Worm (Caenorhabditis elegans) whole organism, young adult: Measurements from ENCODE around the gene skih-2.

Experiments
- B0019.2 ChIP-seq: fragments of 200-800 bp; sonication (Bioruptor generic); conservative IDR thresholded peaks from 2 replicates; pipeline ENCODE4 v1.3.6; 2022; ENCODE audit warnings: missing genetic modification reagents, missing genetic modification characterization, missing compliant biosample characterization
- B0261.1 ChIP-seq: sonication (generic microtip); optimal IDR thresholded peaks from 2 replicates; lab custom pipeline; 2016; ENCODE audit warnings: mild to moderate bottlenecking, missing genetic modification characterization, moderate library complexity, missing compliant biosample characterization
- C06A6.2 ChIP-seq: fragments of 200-800 bp; sonication (Bioruptor generic); conservative IDR thresholded peaks from 2 replicates; pipeline ENCODE4 v1.3.6; 2022; ENCODE audit warnings: missing genetic modification characterization, missing compliant biosample characterization
- F39B2.1 ChIP-seq: fragments of 200-800 bp; sonication (Bioruptor generic); IDR thresholded peaks from 2 replicates; pipeline ENCODE4 v1.3.6; 2022; ENCODE audit warnings: missing genetic modification reagents, missing genetic modification characterization, missing compliant biosample characterization
- F49E8.2 ChIP-seq: sonication (generic microtip); optimal IDR thresholded peaks from 3 replicates; lab custom pipeline; 2017; ENCODE audit warnings: missing genetic modification characterization, mild to moderate bottlenecking, missing compliant biosample characterization, antibody characterized with exemption, moderate library complexity; ENCODE audit not compliant: insufficient read depth
- F52B5.7 ChIP-seq: sonication (generic microtip); optimal IDR thresholded peaks from 2 replicates; lab custom pipeline; 2016; ENCODE audit warnings: mild to moderate bottlenecking, missing genetic modification characterization, missing compliant biosample characterization
- F55B11.4 ChIP-seq: sonication (generic microtip); optimal IDR thresholded peaks from 2 replicates; lab custom pipeline; 2016; ENCODE audit warnings: missing compliant biosample characterization, missing genetic modification characterization, borderline replicate concordance; ENCODE audit not compliant: insufficient read depth
- F57A8.1 ChIP-seq: fragments of 200-800 bp; sonication (Bioruptor generic); optimal IDR thresholded peaks from 2 replicates; lab custom pipeline; 2018; ENCODE audit warnings: mild to moderate bottlenecking, missing genetic modification characterization, moderate library complexity, missing compliant biosample characterization
- K11D2.4 ChIP-seq: fragments of 200-800 bp; sonication (Bioruptor generic); IDR thresholded peaks from 2 replicates; pipeline ENCODE4 v1.3.6; 2022; ENCODE audit warnings: missing genetic modification reagents, missing genetic modification characterization, missing compliant biosample characterization
- T26A5.8 ChIP-seq: sonication (generic microtip); optimal IDR thresholded peaks from 2 replicates; lab custom pipeline; 2016; ENCODE audit warnings: missing genetic modification characterization, missing compliant biosample characterization
- Y53G8AR.9 ChIP-seq: fragments of 200-800 bp; sonication (Bioruptor generic); conservative IDR thresholded peaks from 2 replicates; pipeline ENCODE4 v1.3.6; 2022; ENCODE audit warnings: missing genetic modification reagents, missing genetic modification characterization, missing compliant biosample characterization
- Y56A3A.18 ChIP-seq: fragments of 200-800 bp; sonication (Bioruptor generic); IDR thresholded peaks from 2 replicates; pipeline ENCODE4 v1.3.6; 2022; ENCODE audit warnings: missing genetic modification reagents, missing genetic modification characterization, missing compliant biosample characterization
- aptf-2 ChIP-seq: fragments of 200-800 bp; sonication (Bioruptor generic); conservative IDR thresholded peaks from 2 replicates; pipeline ENCODE4 v1.3.6; 2022; ENCODE audit warnings: missing genetic modification reagents, missing genetic modification characterization, missing compliant biosample characterization
- atf-7 ChIP-seq: sonication (generic microtip); optimal IDR thresholded peaks from 2 replicates; lab custom pipeline; 2017; ENCODE audit warnings: mild to moderate bottlenecking, missing genetic modification characterization, missing compliant biosample characterization
- athp-1 ChIP-seq: sonication (generic microtip); optimal IDR thresholded peaks from 2 replicates; lab custom pipeline; 2017; ENCODE audit warnings: mild to moderate bottlenecking, missing genetic modification characterization, missing compliant biosample characterization
- attf-3 ChIP-seq: fragments of 200-800 bp; sonication (Bioruptor generic); conservative IDR thresholded peaks from 2 replicates; pipeline ENCODE4 v1.3.6; 2022; ENCODE audit warnings: missing genetic modification reagents, missing genetic modification characterization, missing compliant biosample characterization
- bed-1 ChIP-seq: fragments of 200-800 bp; sonication (Bioruptor generic); IDR thresholded peaks from 2 replicates; pipeline ENCODE4 v1.3.6; 2022; ENCODE audit warnings: missing genetic modification reagents, missing genetic modification characterization, missing compliant biosample characterization
- bed-2 ChIP-seq: fragments of 200-800 bp; sonication (Bioruptor generic); IDR thresholded peaks from 2 replicates; pipeline ENCODE4 v1.3.6; 2022; ENCODE audit warnings: missing genetic modification reagents, missing genetic modification characterization, missing compliant biosample characterization
- cebp-2 ChIP-seq: fragments of 200-800 bp; sonication (Bioruptor generic); IDR thresholded peaks from 2 replicates; pipeline ENCODE4 v1.3.6; 2022; ENCODE audit warnings: missing genetic modification characterization, missing compliant biosample characterization
- ceh-100 ChIP-seq: fragments of 200-800 bp; sonication (Bioruptor generic); IDR thresholded peaks from 2 replicates; pipeline ENCODE4 v1.3.6; 2022; ENCODE audit warnings: missing genetic modification reagents, missing genetic modification characterization, missing compliant biosample characterization
- ceh-58 ChIP-seq: fragments of 200-800 bp; sonication (Bioruptor generic); IDR thresholded peaks from 2 replicates; pipeline ENCODE4 v1.3.6; 2022; ENCODE audit warnings: missing genetic modification characterization, missing compliant biosample characterization
- ceh-91 ChIP-seq: fragments of 200-800 bp; sonication (Bioruptor generic); IDR thresholded peaks from 2 replicates; pipeline ENCODE4 v1.3.6; 2022; ENCODE audit warnings: missing genetic modification reagents, missing genetic modification characterization, missing compliant biosample characterization
- die-1 ChIP-seq: sonication (generic microtip); optimal IDR thresholded peaks from 2 replicates; lab custom pipeline; 2016; ENCODE audit warnings: missing genotype, mild to moderate bottlenecking, missing genetic modification characterization, missing compliant biosample characterization
- dpl-1 ChIP-seq: fragments of 150-350 bp; optimal IDR thresholded peaks from 2 replicates; lab custom pipeline; 2014; ENCODE audit warnings: missing biosample characterization, missing genetic modification reagents, missing genetic modification characterization
- egl-18 ChIP-seq: fragments of 200-800 bp; sonication (Bioruptor generic); IDR thresholded peaks from 2 replicates; pipeline ENCODE4 v1.3.6; 2022; ENCODE audit warnings: missing genetic modification reagents, missing genetic modification characterization, missing compliant biosample characterization
- egl-44 ChIP-seq: fragments of 200-800 bp; sonication (Bioruptor generic); IDR thresholded peaks from 2 replicates; pipeline ENCODE4 v1.3.6; 2022; ENCODE audit warnings: missing genetic modification reagents, missing genetic modification characterization, missing compliant biosample characterization
- ets-4 ChIP-seq: fragments of 200-800 bp; sonication (Bioruptor generic); optimal IDR thresholded peaks from 2 replicates; lab custom pipeline; 2018; ENCODE audit warnings: mild to moderate bottlenecking, missing genetic modification characterization, missing compliant biosample characterization
- fkh-3 ChIP-seq: sonication (generic microtip); optimal IDR thresholded peaks from 2 replicates; lab custom pipeline; 2016; ENCODE audit warnings: mild to moderate bottlenecking, missing genetic modification characterization, missing compliant biosample characterization
- gei-17 ChIP-seq: fragments of 200-800 bp; sonication (Bioruptor generic); optimal IDR thresholded peaks from 2 replicates; lab custom pipeline; 2018; ENCODE audit warnings: mild to moderate bottlenecking, missing genetic modification characterization, missing compliant biosample characterization
- hlh-12 ChIP-seq: sonication (generic microtip); optimal IDR thresholded peaks from 2 replicates; lab custom pipeline; 2016; ENCODE audit warnings: missing genetic modification characterization, missing compliant biosample characterization
- let-607 ChIP-seq, 2 experiments: fragments of 200-800 bp in 1 of 2; sonication (Bioruptor generic) in 1 of 2; sonication (generic microtip) in 1 of 2; optimal IDR thresholded peaks; 2 replicates each; lab custom pipeline; 2016 to 2018; ENCODE audit warnings: mild to moderate bottlenecking in 2 of 2, missing compliant biosample characterization in 2 of 2, missing genetic modification characterization in 2 of 2, moderate library complexity in 2 of 2, missing genotype in 1 of 2
- lin-26 ChIP-seq: fragments of 200-800 bp; sonication (Bioruptor generic); IDR thresholded peaks from 2 replicates; pipeline ENCODE4 v1.3.6; 2022; ENCODE audit warnings: missing genetic modification reagents, missing genetic modification characterization, missing compliant biosample characterization
- lin-40 ChIP-seq: sonication (generic microtip); optimal IDR thresholded peaks from 2 replicates; lab custom pipeline; 2016; ENCODE audit warnings: missing genetic modification characterization, mild to moderate bottlenecking, missing compliant biosample characterization, missing genotype, missing genetic modification reagents
- lsl-1 ChIP-seq: fragments of 200-800 bp; sonication (Bioruptor generic); optimal IDR thresholded peaks from 2 replicates; lab custom pipeline; 2018; ENCODE audit warnings: mild to moderate bottlenecking, missing genetic modification characterization, moderate library complexity, missing compliant biosample characterization
- madf-3 ChIP-seq: fragments of 200-800 bp; sonication (Bioruptor generic); IDR thresholded peaks from 2 replicates; pipeline ENCODE4 v1.3.6; 2022; ENCODE audit warnings: missing genetic modification reagents, missing genetic modification characterization, missing compliant biosample characterization
- mcd-1 ChIP-seq: fragments of 200-800 bp; sonication (Bioruptor generic); IDR thresholded peaks from 2 replicates; pipeline ENCODE4 v1.3.6; 2022; ENCODE audit warnings: missing genetic modification reagents, missing genetic modification characterization, missing compliant biosample characterization
- mxl-1 ChIP-seq: sonication (generic microtip); optimal IDR thresholded peaks from 2 replicates; lab custom pipeline; 2016; ENCODE audit warnings: missing genetic modification characterization, missing compliant biosample characterization
- nfya-1 ChIP-seq: sonication (generic microtip); optimal IDR thresholded peaks from 2 replicates; lab custom pipeline; 2017; ENCODE audit warnings: antibody characterized with exemption, missing compliant biosample characterization, missing genetic modification characterization, borderline replicate concordance; ENCODE audit not compliant: insufficient read depth
- nhr-90 ChIP-seq: sonication (generic microtip); optimal IDR thresholded peaks from 2 replicates; lab custom pipeline; 2016; ENCODE audit warnings: missing genotype, mild to moderate bottlenecking, missing genetic modification characterization, missing compliant biosample characterization
- pbrm-1 ChIP-seq: fragments of 200-800 bp; sonication (Bioruptor generic); IDR thresholded peaks from 2 replicates; pipeline ENCODE4 v1.3.6; 2022; ENCODE audit warnings: missing genetic modification reagents, missing genetic modification characterization, missing compliant biosample characterization
- snpc-1.3 ChIP-seq: sonication (generic microtip); optimal IDR thresholded peaks from 2 replicates; lab custom pipeline; 2017; ENCODE audit warnings: missing genetic modification characterization, mild to moderate bottlenecking, missing compliant biosample characterization, antibody characterized with exemption, moderate library complexity, missing genotype, missing genetic modification reagents; ENCODE audit not compliant: insufficient read depth
- snpc-4 ChIP-seq, 5 experiments: fragments of 150-350 bp in 1 of 5; sonication (generic microtip) in 4 of 5; optimal IDR thresholded peaks; 2 replicates each; lab custom pipeline; 2014 to 2018; ENCODE audit warnings: missing genetic modification characterization in 5 of 5, missing biosample characterization in 3 of 5, antibody characterized with exemption in 2 of 5, mild to moderate bottlenecking in 2 of 5, missing compliant biosample characterization in 2 of 5, missing genotype in 2 of 5, moderate library complexity in 2 of 5, missing genetic modification reagents in 1 of 5
- tlf-1 ChIP-seq: fragments of 200-800 bp; sonication (Bioruptor generic); optimal IDR thresholded peaks from 2 replicates; lab custom pipeline; 2018; ENCODE audit warnings: mild to moderate bottlenecking, missing genetic modification characterization, missing compliant biosample characterization
- xnd-1 ChIP-seq: sonication (generic microtip); optimal IDR thresholded peaks from 2 replicates; lab custom pipeline; 2016; ENCODE audit warnings: missing genotype, missing genetic modification reagents, missing genetic modification characterization, missing compliant biosample characterization
- zim-3 ChIP-seq: sonication (generic microtip); optimal IDR thresholded peaks from 2 replicates; lab custom pipeline; 2017; ENCODE audit warnings: mild to moderate bottlenecking, missing genetic modification characterization, moderate library complexity, missing compliant biosample characterization
- ztf-25 ChIP-seq: fragments of 200-800 bp; sonication (Bioruptor generic); IDR thresholded peaks from 2 replicates; pipeline ENCODE4 v1.3.6; 2022; ENCODE audit warnings: missing genetic modification reagents, missing genetic modification characterization, missing compliant biosample characterization
- ztf-26 ChIP-seq: sonication (generic microtip); optimal IDR thresholded peaks from 2 replicates; lab custom pipeline; 2017; ENCODE audit warnings: missing genetic modification characterization, missing compliant biosample characterization

skih-2 gene

DNA sequence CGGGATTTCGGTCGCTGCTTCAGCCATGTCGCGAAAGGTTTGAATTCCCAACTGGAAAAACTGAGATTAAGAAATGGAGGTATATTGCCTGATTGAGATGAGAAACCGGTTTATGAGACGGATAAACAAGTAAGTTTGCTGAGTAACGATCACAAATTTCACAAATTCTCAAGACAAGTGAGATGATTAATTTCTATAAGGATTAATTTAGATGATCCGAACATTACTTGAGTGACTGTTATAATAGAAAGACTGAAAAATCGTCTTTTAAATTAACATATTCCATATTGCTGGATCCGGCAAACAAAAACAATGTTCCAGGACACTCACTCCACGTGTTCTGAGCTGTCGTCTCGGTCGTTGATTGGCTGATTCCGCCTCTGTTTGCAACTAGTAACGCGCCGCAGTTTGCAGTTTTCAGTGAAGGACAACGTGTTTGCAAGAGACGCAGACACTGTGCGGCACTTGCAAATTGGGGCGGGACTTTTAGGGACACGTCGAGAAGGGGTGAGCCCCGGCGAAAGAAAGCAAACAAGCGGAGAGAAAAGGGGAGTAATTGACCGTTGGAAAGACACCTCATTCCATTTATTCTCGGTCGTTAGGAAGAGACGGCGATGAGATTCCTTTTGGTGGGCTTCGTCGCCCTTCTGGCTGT is 23.2 kb downstream of the skih-2 start, which contains the start of the genes imp-2 and enpl-1 (continued):
- TF ChIP-seq die-1 (tag; lab: Kevin White, UChicago) = peak; percentile 12
- no peak for TF ChIP-seq ceh-91 (GFP tag; lab: Robert Waterston, UW)
- peak; percentile 37 for TF ChIP-seq ztf-26 (tag; lab: Kevin White, UChicago)
- peak; percentile 48 for TF ChIP-seq dpl-1 (GFP tag; lab: Kevin White, UChicago)
- TF ChIP-seq egl-44 (GFP tag; lab: Robert Waterston, UW) = peak; percentile 55; the same call in 1 of the 2 replicates
- TF ChIP-seq egl-18 = no peak
- TF ChIP-seq Y56A3A.18 (GFP tag; lab: Robert Waterston, UW) = no peak
- no peak for TF ChIP-seq F55B11.4 (tag; lab: Kevin White, UChicago)
- TF ChIP-seq mcd-1 (GFP tag; lab: Robert Waterston, UW) = peak; percentile 82
- peak; percentile 86 for TF ChIP-seq tlf-1 (GFP tag; lab: Kevin White, UChicago)
- peak; percentile 34 for TF ChIP-seq F49E8.2
- TF ChIP-seq nhr-90 (tag; lab: Kevin White, UChicago) = peak; percentile 82
- no peak for TF ChIP-seq B0019.2 (GFP tag; lab: Robert Waterston, UW)
- TF ChIP-seq mxl-1 (tag; lab: Kevin White, UChicago) = no peak
- peak; percentile 85 for TF ChIP-seq lin-40 (tag; lab: Kevin White, UChicago)
- no peak for TF ChIP-seq Y53G8AR.9 (GFP tag; lab: Robert Waterston, UW)
- no peak for TF ChIP-seq attf-3 (GFP tag; lab: Robert Waterston, UW)
- no peak for TF ChIP-seq aptf-2 (GFP tag; lab: Robert Waterston, UW)
- peak; percentile 80 for TF ChIP-seq C06A6.2
- TF ChIP-seq F52B5.7 (tag; lab: Kevin White, UChicago) = no peak
- no peak for TF ChIP-seq cebp-2
- TF ChIP-seq atf-7 (tag; lab: Kevin White, UChicago) = peak; percentile 63
- no peak for TF ChIP-seq bed-2 (GFP tag; lab: Robert Waterston, UW)
- peak; percentile 77 for TF ChIP-seq ceh-100 (GFP tag; lab: Robert Waterston, UW)
- peak; percentile 22 for TF ChIP-seq athp-1 (tag; lab: Kevin White, UChicago)
- TF ChIP-seq lin-26 (GFP tag; lab: Robert Waterston, UW) = peak; percentile 66; the same call in 1 of the 2 replicates
- 0 out of 2 replicates have a peak, but pooled peaks have one; percentile 30 for TF ChIP-seq ztf-25 (GFP tag; lab: Robert Waterston, UW)
- no peak for TF ChIP-seq F39B2.1 (GFP tag; lab: Robert Waterston, UW)
- no peak for TF ChIP-seq ceh-58 (GFP tag; lab: Robert Waterston, UW)
- TF ChIP-seq T26A5.8 (tag; lab: Kevin White, UChicago) = no peak
- peak; percentile 46 for TF ChIP-seq gei-17
- peak; percentile 84 for TF ChIP-seq pbrm-1 (GFP tag; lab: Robert Waterston, UW)
- TF ChIP-seq lsl-1 (GFP tag; lab: Kevin White, UChicago) = peak; percentile 67
- no peak for TF ChIP-seq fkh-3
- peak; percentile 72; the same call in 1 of the 2 replicates for TF ChIP-seq madf-3 (GFP tag; lab: Robert Waterston, UW)
- no peak for TF ChIP-seq bed-1 (GFP tag; lab: Robert Waterston, UW)
- no peak for TF ChIP-seq nfya-1 (tag; lab: Kevin White, UChicago)
- TF ChIP-seq F57A8.1 (GFP tag; lab: Kevin White, UChicago) = peak; percentile 40
- TF ChIP-seq B0261.1 (tag; lab: Kevin White, UChicago) = no peak
- TF ChIP-seq xnd-1 (tag; lab: Kevin White, UChicago) = no peak
- TF ChIP-seq K11D2.4 (GFP tag; lab: Robert Waterston, UW) = peak; percentile 60
- TF ChIP-seq ets-4 (GFP tag; lab: Kevin White, UChicago) = peak; percentile 80
- TF ChIP-seq hlh-12 (tag; lab: Kevin White, UChicago) = no peak
- TF ChIP-seq zim-3 (tag; lab: Kevin White, UChicago) = no peak
- TF ChIP-seq snpc-4 (GFP tag; optimal IDR thresholded peaks at IDR 0.05; lab: Kevin White, UChicago) = no peak
- peak in 3 of 4 experiments; percentile 68 to 78 (median 71) for TF ChIP-seq snpc-4 (tag; optimal IDR thresholded peaks at IDR 0.05; lab: Kevin White, UChicago)
- TF ChIP-seq let-607 (tag; optimal IDR thresholded peaks at IDR 0.05; lab: Kevin White, UChicago) = peak; percentile 100
- TF ChIP-seq snpc-1.3 (tag; lab: Kevin White, UChicago) = peak; percentile 3
